Fruit fly (Drosophila melanogaster) whole organism, wandering third instar larva: ENCODE results near the gene CG11353.

Experiments
- Abd-B ChIP-seq: fragments of >200 bp; optimal IDR thresholded peaks from 2 replicates; lab custom pipeline; 2017; ENCODE audit warnings: missing biosample characterization, missing genetic modification characterization
- CG9705 ChIP-seq: fragments of 200-800 bp; sonication (Bioruptor generic); optimal IDR thresholded peaks from 2 replicates; lab custom pipeline; 2018; ENCODE audit warnings: missing biosample characterization, mild to moderate bottlenecking, missing genetic modification characterization
- CrebA ChIP-seq: fragments of 200-800 bp; sonication (Bioruptor generic); optimal IDR thresholded peaks from 2 replicates; lab custom pipeline; 2016; ENCODE audit warnings: missing biosample characterization, mild to moderate bottlenecking, missing genetic modification characterization, borderline replicate concordance
- Dfd ChIP-seq: fragments of >200 bp; optimal IDR thresholded peaks from 2 replicates; lab custom pipeline; 2017; ENCODE audit warnings: missing biosample characterization, missing genetic modification characterization
- Dif ChIP-seq: fragments of 200-275, 200-300 bp; sonication (Bioruptor generic); optimal IDR thresholded peaks from 2 replicates; lab custom pipeline; 2018; ENCODE audit warnings: missing biosample characterization, missing genetic modification characterization; ENCODE audit not compliant: partially characterized antibody
- GATAd ChIP-seq: sonication (Bioruptor generic); optimal IDR thresholded peaks from 2 replicates; lab custom pipeline; 2016; ENCODE audit warnings: missing biosample characterization, missing genetic modification characterization
- HLH106 ChIP-seq: fragments of 200-800 bp; optimal IDR thresholded peaks from 3 replicates; lab custom pipeline; 2019; ENCODE audit warnings: missing biosample characterization, mild to moderate bottlenecking, missing genetic modification characterization, moderate library complexity
- Hnf4 ChIP-seq: fragments of 200-800 bp; sonication (Bioruptor generic); optimal IDR thresholded peaks from 2 replicates; lab custom pipeline; 2016; ENCODE audit warnings: missing biosample characterization, mild to moderate bottlenecking, missing genetic modification characterization
- Hr78 ChIP-seq: fragments of >200 bp; optimal IDR thresholded peaks from 2 replicates; lab custom pipeline; 2017; ENCODE audit warnings: missing biosample characterization, missing genetic modification characterization
- Hr83 ChIP-seq: fragments of 200-300 bp; sonication (Bioruptor generic); optimal IDR thresholded peaks from 2 replicates; lab custom pipeline; 2016; ENCODE audit warnings: missing biosample characterization, mild to moderate bottlenecking, missing genetic modification characterization, moderate library complexity; ENCODE audit not compliant: poor library complexity, severe bottlenecking
- Jra ChIP-seq: sonication (Bioruptor generic); optimal IDR thresholded peaks from 2 replicates; lab custom pipeline; 2016; ENCODE audit warnings: missing biosample characterization, missing genetic modification characterization
- Mio ChIP-seq: sonication (Bioruptor generic); optimal IDR thresholded peaks from 2 replicates; lab custom pipeline; 2016; ENCODE audit warnings: missing biosample characterization, missing genetic modification characterization
- Myc ChIP-seq: fragments of >200 bp; optimal IDR thresholded peaks from 2 replicates; lab custom pipeline; 2017
- N ChIP-seq: fragments of >200 bp; optimal IDR thresholded peaks from 2 replicates; lab custom pipeline; 2018; ENCODE audit warnings: missing biosample characterization, missing external identifiers, missing genetic modification characterization
- OdsH ChIP-seq: fragments of 200-800 bp; sonication (Bioruptor generic); optimal IDR thresholded peaks from 2 replicates; lab custom pipeline; 2016; ENCODE audit warnings: missing biosample characterization, mild to moderate bottlenecking, missing genetic modification characterization
- Rel ChIP-seq, 2 experiments: fragments of 200-800 bp; sonication (Bioruptor generic) in 1 of 2; optimal IDR thresholded peaks; 2 replicates in 1 of 2; 3 replicates in 1 of 2; lab custom pipeline; 2016 to 2019; ENCODE audit warnings: mild to moderate bottlenecking in 2 of 2, missing biosample characterization in 2 of 2, missing genetic modification characterization in 2 of 2, moderate library complexity in 1 of 2
- Sp1 ChIP-seq: fragments of 200-800 bp; sonication (Bioruptor generic); optimal IDR thresholded peaks from 3 replicates; lab custom pipeline; 2019; ENCODE audit warnings: missing biosample characterization, mild to moderate bottlenecking, missing genetic modification characterization, moderate library complexity
- Vsx2 ChIP-seq: fragments of 200-300, 225-300 bp; sonication (Bioruptor generic); optimal IDR thresholded peaks from 2 replicates; lab custom pipeline; 2018; ENCODE audit warnings: missing biosample characterization, missing genetic modification characterization; ENCODE audit not compliant: partially characterized antibody
- br ChIP-seq: fragments of 200-800 bp; sonication (Bioruptor generic); optimal IDR thresholded peaks from 2 replicates; lab custom pipeline; 2016; ENCODE audit warnings: missing biosample characterization, missing genetic modification characterization
- brk ChIP-seq: fragments of 200-800 bp; sonication (Bioruptor generic); optimal IDR thresholded peaks from 2 replicates; lab custom pipeline; 2016; ENCODE audit warnings: missing biosample characterization, mild to moderate bottlenecking, missing genetic modification characterization
- dl ChIP-seq, 2 experiments: fragments of 175-275, 200-275 bp in 1 of 2; fragments of 200-275 bp in 1 of 2; sonication (Bioruptor generic); optimal IDR thresholded peaks; lab custom pipeline; 2018; ENCODE audit warnings: mild to moderate bottlenecking in 2 of 2, missing biosample characterization in 2 of 2, missing genetic modification characterization in 2 of 2, moderate library complexity in 2 of 2; ENCODE audit not compliant: partially characterized antibody in 2 of 2, insufficient read depth in 1 of 2
- dmrt93B ChIP-seq: fragments of 200-800 bp; sonication (Bioruptor generic); optimal IDR thresholded peaks from 2 replicates; lab custom pipeline; 2018; ENCODE audit warnings: missing biosample characterization, mild to moderate bottlenecking, missing genetic modification characterization
- dsf ChIP-seq: sonication (Bioruptor generic); optimal IDR thresholded peaks from 2 replicates; lab custom pipeline; 2016; ENCODE audit warnings: missing biosample characterization, missing genetic modification characterization, borderline replicate concordance
- ey ChIP-seq: fragments of 200-800 bp; sonication (Bioruptor generic); optimal IDR thresholded peaks from 2 replicates; lab custom pipeline; 2016; ENCODE audit warnings: missing biosample characterization, missing genetic modification characterization
- foxo ChIP-seq, 2 experiments: fragments of 200-800 bp; sonication (Bioruptor generic); optimal IDR thresholded peaks; 2 replicates in 1 of 2; 3 replicates in 1 of 2; lab custom pipeline; 2016 to 2017; ENCODE audit warnings: missing biosample characterization in 2 of 2, missing genetic modification characterization in 2 of 2
- fru ChIP-seq: fragments of 200-800 bp; sonication (Bioruptor generic); optimal IDR thresholded peaks from 3 replicates; lab custom pipeline; 2016; ENCODE audit warnings: missing biosample characterization, mild to moderate bottlenecking, missing genetic modification characterization
- h ChIP-seq: fragments of 200-800 bp; sonication (Bioruptor generic); optimal IDR thresholded peaks from 3 replicates; lab custom pipeline; 2016; ENCODE audit warnings: missing biosample characterization, mild to moderate bottlenecking, missing genetic modification characterization
- jim ChIP-seq: fragments of 175-275, 200-325 bp; sonication (Bioruptor generic); optimal IDR thresholded peaks from 2 replicates; lab custom pipeline; 2016; ENCODE audit warnings: missing biosample characterization, mild to moderate bottlenecking, missing genetic modification characterization
- lola ChIP-seq: fragments of >200 bp; optimal IDR thresholded peaks from 2 replicates; lab custom pipeline; 2017; ENCODE audit warnings: missing biosample characterization, missing genetic modification characterization
- pan ChIP-seq: fragments of >200 bp; optimal IDR thresholded peaks from 2 replicates; lab custom pipeline; 2017
- psq ChIP-seq: fragments of 200-800 bp; sonication (Bioruptor generic); optimal IDR thresholded peaks from 3 replicates; lab custom pipeline; 2017; ENCODE audit warnings: missing biosample characterization, mild to moderate bottlenecking, missing genetic modification characterization, moderate library complexity
- rgr ChIP-seq: fragments of 200-800 bp; sonication (Bioruptor generic); optimal IDR thresholded peaks from 3 replicates; lab custom pipeline; 2016; ENCODE audit warnings: missing biosample characterization, mild to moderate bottlenecking, missing genetic modification characterization
- sage ChIP-seq: fragments of 200-800 bp; sonication (Bioruptor generic); optimal IDR thresholded peaks from 2 replicates; lab custom pipeline; 2016; ENCODE audit warnings: missing biosample characterization, mild to moderate bottlenecking, missing genetic modification characterization
- sv ChIP-seq: fragments of 200-800 bp; sonication (Bioruptor generic); optimal IDR thresholded peaks from 3 replicates; lab custom pipeline; 2016; ENCODE audit warnings: missing biosample characterization, missing genetic modification characterization
- tai ChIP-seq: sonication (Bioruptor generic); optimal IDR thresholded peaks from 2 replicates; lab custom pipeline; 2016; ENCODE audit warnings: missing biosample characterization, missing genetic modification characterization
- usp ChIP-seq: fragments of >200 bp; optimal IDR thresholded peaks from 2 replicates; lab custom pipeline; 2017; ENCODE audit warnings: missing biosample characterization, missing genetic modification characterization
- woc ChIP-seq: sonication (Bioruptor generic); optimal IDR thresholded peaks from 2 replicates; lab custom pipeline; 2016; ENCODE audit warnings: missing biosample characterization, mild to moderate bottlenecking, missing genetic modification characterization

Gene CG11353

DNA sequence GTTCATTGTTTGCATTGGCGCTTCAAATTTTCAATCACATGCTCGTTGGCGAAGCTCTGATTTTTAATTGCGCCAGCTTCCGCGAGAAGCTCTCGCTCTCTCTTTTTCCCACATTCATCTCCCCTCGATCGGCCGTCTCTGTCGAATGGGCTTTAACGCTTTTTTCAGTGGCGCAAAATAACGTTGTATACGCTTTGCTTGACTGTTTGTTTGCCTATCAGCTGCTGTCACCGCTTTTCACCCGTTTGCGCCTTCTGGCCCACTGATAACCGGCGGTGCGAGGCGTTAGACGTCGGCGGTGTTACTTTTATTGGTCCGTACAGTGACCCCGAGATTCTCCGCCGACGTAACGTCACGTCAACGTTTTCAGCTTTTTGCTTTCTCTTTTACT, 10.8 kb downstream of the CG11353 start:
- TF ChIP-seq h (GFP tag; lab: Kevin White, UChicago) (peak; percentile 68), lola (GFP tag; lab: Kevin White, UChicago) (no peak), GATAd (GFP tag; lab: Kevin White, UChicago) (peak; percentile 58), ey (GFP tag; lab: Kevin White, UChicago) (no peak), fru (GFP tag; lab: Kevin White, UChicago) (peak; percentile 78), Rel (GFP tag; optimal IDR thresholded peaks at IDR 0.05; lab: Kevin White, UChicago) (no peak), Rel (tag; optimal IDR thresholded peaks at IDR 0.05; lab: Kevin White, UChicago) (peak; percentile 57), sage (GFP tag; lab: Kevin White, UChicago) (no peak), Dif (GFP tag; lab: Kevin White, UChicago) (peak; percentile 27), rgr (GFP tag; lab: Kevin White, UChicago) (peak; percentile 12), N (no peak), Vsx2 (GFP tag; lab: Kevin White, UChicago) (no peak), Hnf4 (GFP tag; lab: Kevin White, UChicago) (peak; percentile 28), foxo (GFP tag; optimal IDR thresholded peaks at IDR 0.05; lab: Kevin White, UChicago) (no peak), Myc (lab: Kevin White, UChicago) (no peak), woc (GFP tag; lab: Kevin White, UChicago) (no peak), tai (peak; percentile 39), CG9705 (no peak), CrebA (GFP tag; lab: Kevin White, UChicago) (no peak), br (peak; percentile 28), jim (GFP tag; lab: Kevin White, UChicago) (no peak), Dfd (GFP tag; lab: Kevin White, UChicago) (no peak), Hr83 (GFP tag; lab: Kevin White, UChicago) (peak; percentile 79), Jra (GFP tag; lab: Kevin White, UChicago) (no peak), HLH106 (peak; percentile 14), Sp1 (GFP tag; lab: Kevin White, UChicago) (no peak)
- TF ChIP-seq, all 38 proteins: peak for 11

dm6 chr3L:4544633-4545032, 11.7 kb downstream of the CG11353 start:
- no peak for TF ChIP-seq Abd-B (GFP tag; lab: Kevin White, UChicago)
- no peak for TF ChIP-seq Hnf4 (GFP tag; lab: Kevin White, UChicago)
- no peak for TF ChIP-seq lola (GFP tag; lab: Kevin White, UChicago)
- TF ChIP-seq HLH106, result no peak
- TF ChIP-seq h (GFP tag; lab: Kevin White, UChicago), result no peak
- no peak for TF ChIP-seq sage (GFP tag; lab: Kevin White, UChicago)
- TF ChIP-seq Hr83 (GFP tag; lab: Kevin White, UChicago), result no peak
- TF ChIP-seq GATAd (GFP tag; lab: Kevin White, UChicago), result no peak
- TF ChIP-seq tai, result no peak

dm6 chr3L:4545138-4545537, 12.2 kb downstream of the CG11353 start:
- TF ChIP-seq Hnf4 (GFP tag; lab: Kevin White, UChicago) (peak; percentile 48), OdsH (no peak), tai (no peak)
- TF ChIP-seq, all 38 proteins: peak for 1

- TF ChIP-seq foxo (GFP tag; optimal IDR thresholded peaks at IDR 0.05; lab: Kevin White, UChicago) (peak in 1 of 2 experiments; percentile 11), fru (GFP tag; lab: Kevin White, UChicago) (peak; percentile 10), woc (GFP tag; lab: Kevin White, UChicago) (no peak), rgr (GFP tag; lab: Kevin White, UChicago) (peak; percentile 24)
Measured at dm6 chr3L:4545731-4546130, 12.8 kb downstream of the CG11353 start.

dm6 chr3L:4546650-4547049, 13.7 kb downstream of the CG11353 start:
- TF ChIP-seq pan (lab: Kevin White, UChicago) (no peak), GATAd (GFP tag; lab: Kevin White, UChicago) (no peak), Hnf4 (GFP tag; lab: Kevin White, UChicago) (peak; percentile 53), Abd-B (GFP tag; lab: Kevin White, UChicago) (no peak), Jra (GFP tag; lab: Kevin White, UChicago) (no peak), tai (peak; percentile 44), N (no peak), fru (GFP tag; lab: Kevin White, UChicago) (peak; percentile 65), Mio (GFP tag; lab: Kevin White, UChicago) (no peak), Vsx2 (GFP tag; lab: Kevin White, UChicago) (no peak), CG9705 (no peak), dmrt93B (GFP tag; lab: Kevin White, UChicago) (peak; percentile 29), sv (GFP tag; lab: Kevin White, UChicago) (peak; percentile 20), dsf (GFP tag; lab: Kevin White, UChicago) (no peak), foxo (GFP tag; optimal IDR thresholded peaks at IDR 0.05; lab: Kevin White, UChicago) (peak in 1 of 2 experiments; percentile 64), usp (no peak), Hr78 (GFP tag; lab: Kevin White, UChicago) (no peak), Sp1 (GFP tag; lab: Kevin White, UChicago) (peak; percentile 67), CrebA (GFP tag; lab: Kevin White, UChicago) (no peak), ey (GFP tag; lab: Kevin White, UChicago) (peak; percentile 67), rgr (GFP tag; lab: Kevin White, UChicago) (peak; percentile 67), jim (GFP tag; lab: Kevin White, UChicago) (no peak), brk (peak; percentile 54), psq (GFP tag; lab: Kevin White, UChicago) (peak; percentile 66), dl (GFP tag; optimal IDR thresholded peaks at IDR 0.05; lab: Kevin White, UChicago; ENCODE audit: insufficient read depth in 1 of 2, partially characterized antibody in 2 of 2) (no peak), Hr83 (GFP tag; lab: Kevin White, UChicago) (no peak), Myc (lab: Kevin White, UChicago) (no peak)
